Worm (Caenorhabditis elegans): ENCODE data around the gene mtg-1.

DNA sequence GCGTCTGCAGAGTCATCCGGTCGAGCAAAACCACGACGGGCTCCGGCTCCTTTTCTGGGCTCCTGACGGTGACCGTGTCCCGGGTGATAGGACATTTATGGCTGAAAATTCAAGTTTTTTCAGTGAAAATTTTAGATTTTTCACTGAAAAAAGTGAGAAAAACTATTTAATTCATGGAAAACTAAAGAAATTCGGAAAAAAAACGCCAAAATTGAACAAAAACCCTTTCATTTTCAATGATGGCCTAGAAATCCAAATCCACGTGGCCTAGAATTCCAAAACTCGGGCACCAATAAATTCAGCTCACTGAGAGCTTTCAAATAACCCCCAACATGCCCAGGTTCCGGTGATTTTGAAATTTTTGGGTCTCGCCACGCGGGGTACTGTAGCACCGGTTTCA is 20.8 kb downstream of the mtg-1 start, which contains the start of gene ddx-35:
- TF ChIP-seq aptf-3 (GFP tag; IDR thresholded peaks at IDR 0.05) = no peak
- no peak for TF ChIP-seq dpl-1 (GFP tag; optimal IDR thresholded peaks at IDR 0.05)

Data from whole organism, young adult.